Worm (Caenorhabditis elegans) whole organism, L4/young adult: ENCODE measurements around the gene lgc-28.

ENCODE experiments used
- dao-5 ChIP-seq: sonication (generic microtip); optimal IDR thresholded peaks from 2 replicates; lab custom pipeline; 2016; ENCODE audit warnings: missing genotype, missing genetic modification characterization, moderate library complexity, missing compliant biosample characterization
- him-1 ChIP-seq: sonication (generic microtip); optimal IDR thresholded peaks from 2 replicates; lab custom pipeline; 2016; ENCODE audit warnings: missing genotype, missing genetic modification reagents, missing genetic modification characterization, missing compliant biosample characterization

DNA sequence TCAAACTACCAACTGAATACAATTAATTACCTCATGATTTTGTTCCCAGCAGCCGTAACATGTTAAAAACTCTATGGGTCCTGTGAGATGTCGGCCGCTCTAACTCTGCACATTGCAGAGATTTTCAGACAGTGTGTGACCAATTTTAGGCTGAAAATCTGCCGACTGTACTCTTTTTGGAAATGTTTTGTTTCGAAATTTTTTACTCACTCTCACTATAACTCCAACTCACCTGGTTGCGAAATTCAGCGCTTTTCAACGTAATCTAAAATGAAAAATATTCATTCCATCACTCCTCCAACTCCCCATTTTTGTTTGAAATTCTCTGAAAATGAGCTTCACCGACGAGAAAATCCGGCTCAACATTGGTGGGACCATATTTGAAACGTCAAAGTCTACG is 24.6 kb downstream of the lgc-28 start, which contains the start of the genes F22E5.13 and F22E5.6:
- no peak for TF ChIP-seq him-1 (tag; lab: Kevin White, UChicago)
- no peak for TF ChIP-seq dao-5
